Fruit fly (Drosophila melanogaster): ENCODE measurements around the gene CG11537.

Gene CG11537

dm6 chr3L:3122688-3123316 lies 20.5 kb downstream of the CG11537 start:
- TF ChIP-seq Eip78C (GFP tag) (peak; percentile 56), dsx (GFP tag; optimal IDR thresholded peaks at IDR 0.05; ENCODE audit: poor library complexity, severe bottlenecking) (peak; percentile 38), CG6808 (GFP tag; optimal IDR thresholded peaks at IDR 0.05) (no peak), svp (GFP tag) (peak; percentile 46), ss (GFP tag; optimal IDR thresholded peaks at IDR 0.05) (no peak), Sox14 (GFP tag; optimal IDR thresholded peaks at IDR 0.05) (peak; percentile 92)

DNA sequence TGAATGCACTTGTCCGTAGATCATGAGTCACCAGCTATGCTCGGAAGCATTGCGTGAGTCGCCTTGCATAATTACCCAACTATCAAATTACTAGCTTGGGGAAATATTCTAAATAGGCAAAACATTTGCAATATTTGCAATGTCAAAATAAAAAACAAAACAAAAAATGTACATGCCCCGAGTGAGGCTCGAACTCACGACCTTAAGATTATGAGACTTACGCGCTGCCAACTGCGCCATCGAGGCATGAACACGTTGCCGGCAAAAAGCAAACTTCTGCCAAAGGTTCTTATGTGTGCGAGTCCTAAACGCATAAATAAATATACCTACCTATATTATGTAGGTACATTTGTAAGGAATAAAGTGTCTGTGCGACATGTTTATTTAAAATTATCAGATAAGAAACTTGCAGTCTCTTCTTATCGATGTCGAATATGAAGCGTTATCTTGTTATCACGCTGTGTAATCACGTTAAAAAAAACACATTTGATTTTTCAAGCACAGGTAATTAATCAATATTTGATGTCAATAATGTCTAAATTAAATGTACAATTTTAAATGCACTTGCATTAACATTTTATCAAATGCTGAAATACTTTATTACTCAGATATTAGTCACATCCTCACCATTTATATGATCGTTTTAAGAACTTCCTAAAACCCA lies 21.4 kb downstream of the CG11537 start:
- TF ChIP-seq ss (GFP tag; optimal IDR thresholded peaks at IDR 0.05) (peak in 1 of 2 experiments; percentile 28), CG6808 (GFP tag; optimal IDR thresholded peaks at IDR 0.05) (no peak), svp (GFP tag) (peak; percentile 60), CG10631 (GFP tag; optimal IDR thresholded peaks at IDR 0.05) (peak; percentile 13)

dm6 chr3L:3114367-3114766 lies 28.9 kb downstream of the CG11537 start, which contains the start of gene CG45067:
Gene CG45067, minus strand, starts transcription at chr3L:3114467.
- TF ChIP-seq CG7368 (GFP tag; optimal IDR thresholded peaks at IDR 0.05) = no peak
- no peak for TF ChIP-seq OdsH (GFP tag; optimal IDR thresholded peaks at IDR 0.05)
- TF ChIP-seq CG11762 (GFP tag; optimal IDR thresholded peaks at IDR 0.05; ENCODE audit: insufficient read depth) = no peak
- TF ChIP-seq salr (GFP tag; optimal IDR thresholded peaks at IDR 0.05) = no peak
- TF ChIP-seq CG6808 (GFP tag; optimal IDR thresholded peaks at IDR 0.05) = no peak
- TF ChIP-seq dac (GFP tag; optimal IDR thresholded peaks at IDR 0.05) = no peak
- TF ChIP-seq net (GFP tag; optimal IDR thresholded peaks at IDR 0.05) = no peak
- TF ChIP-seq Hr4 (GFP tag; optimal IDR thresholded peaks at IDR 0.05) = no peak
- no peak for TF ChIP-seq svp (GFP tag)
- no peak for TF ChIP-seq CG1621 (tag; optimal IDR thresholded peaks at IDR 0.05)
- TF ChIP-seq Sox14 (GFP tag; optimal IDR thresholded peaks at IDR 0.05) = no peak
- TF ChIP-seq Hr38 (GFP tag; optimal IDR thresholded peaks at IDR 0.05) = no peak

- TF ChIP-seq Sox102F (GFP tag; optimal IDR thresholded peaks at IDR 0.05) (no peak), CG7368 (GFP tag; optimal IDR thresholded peaks at IDR 0.05) (no peak), CG11902 (GFP tag; optimal IDR thresholded peaks at IDR 0.05) (no peak), CG1621 (tag; optimal IDR thresholded peaks at IDR 0.05) (no peak), achi (GFP tag; optimal IDR thresholded peaks at IDR 0.05) (no peak), CG8119 (GFP tag; IDR thresholded peaks at IDR 0.05) (no peak), CG3032 (tag; optimal IDR thresholded peaks at IDR 0.05) (no peak), CG10669 (GFP tag; optimal IDR thresholded peaks at IDR 0.05) (no peak), CG10631 (GFP tag; optimal IDR thresholded peaks at IDR 0.05) (no peak), CG34406 (GFP tag; optimal IDR thresholded peaks at IDR 0.05) (no peak), vri (GFP tag; optimal IDR thresholded peaks at IDR 0.05) (no peak), CG6854 (GFP tag; optimal IDR thresholded peaks at IDR 0.05) (no peak), Blimp-1 (GFP tag; optimal IDR thresholded peaks at IDR 0.05) (no peak), fd59A (GFP tag; optimal IDR thresholded peaks at IDR 0.05) (no peak), Ets21C (GFP tag; optimal IDR thresholded peaks at IDR 0.05) (no peak), pdm3 (GFP tag; optimal IDR thresholded peaks at IDR 0.05) (no peak), net (GFP tag; optimal IDR thresholded peaks at IDR 0.05) (no peak), CG15336 (GFP tag; IDR thresholded peaks at IDR 0.05) (no peak), CG6792 (GFP tag; optimal IDR thresholded peaks at IDR 0.05) (no peak), CG9139 (GFP tag; optimal IDR thresholded peaks at IDR 0.05) (no peak)
These were observed 32.1 kb downstream of the CG11537 start, which contains the start of gene CG45066 for dm6 chr3L:3111127-3111526. Gene CG45066, minus strand, starts transcription at chr3L:3111227.

Data from whole organism, prepupa.